Fruit fly (Drosophila melanogaster): ENCODE measurements around the gene CG43867.

DNA sequence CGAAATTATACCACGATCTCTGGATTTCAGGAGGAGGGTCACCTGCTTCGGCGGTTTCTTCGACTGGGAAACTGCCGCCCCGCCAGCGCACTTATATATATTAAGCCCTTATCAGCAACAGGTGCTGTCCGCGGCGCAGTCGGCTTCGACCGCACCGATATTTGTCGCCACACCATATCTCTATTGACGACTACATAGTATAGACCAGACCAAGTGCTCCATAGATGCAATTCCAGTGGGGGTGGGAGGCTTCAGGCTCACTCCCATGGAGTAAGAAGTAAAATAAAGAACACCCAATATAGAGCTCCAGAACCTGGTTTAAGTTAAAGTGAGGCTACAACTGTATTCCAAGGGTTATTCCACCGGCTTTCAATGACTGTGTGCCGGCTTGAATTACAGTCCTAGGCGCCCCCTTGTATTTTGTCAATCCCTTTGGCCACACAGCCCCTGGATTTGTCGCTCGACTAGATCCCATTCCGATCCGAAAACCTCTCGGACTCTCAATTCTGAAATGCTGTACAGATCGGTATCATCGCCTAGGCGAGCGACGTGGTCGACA lies 137.7 kb downstream of the CG43867 start, which contains the start of gene CG13360:
- TF ChIP-seq Ets98B (GFP tag; IDR thresholded peaks at IDR 0.05) (no peak), CG14655 (GFP tag; optimal IDR thresholded peaks at IDR 0.05) (no peak), CG34367 (tag; optimal IDR thresholded peaks at IDR 0.05) (no peak), CG10348 (GFP tag; IDR thresholded peaks at IDR 0.05) (no peak), fd96Ca (GFP tag; IDR thresholded peaks at IDR 0.05) (no peak), CG8301 (tag; optimal IDR thresholded peaks at IDR 0.05) (no peak), CG8159 (tag; optimal IDR thresholded peaks at IDR 0.05) (no peak)
